Worm (Caenorhabditis elegans) whole organism, early embryonic: ENCODE data around the gene imph-1.

Experiments used
- B0310.2 ChIP-seq: sonication (generic microtip); optimal IDR thresholded peaks from 2 replicates; lab custom pipeline; 2016; ENCODE audit warnings: mild to moderate bottlenecking, missing genetic modification characterization, missing compliant biosample characterization
- F13C5.2 ChIP-seq: sonication (generic microtip); optimal IDR thresholded peaks from 2 replicates; lab custom pipeline; 2017; ENCODE audit warnings: mild to moderate bottlenecking, missing genetic modification characterization, inconsistent platforms, missing compliant biosample characterization
- aly-1 ChIP-seq: sonication (generic microtip); optimal IDR thresholded peaks from 2 replicates; lab custom pipeline; 2016; ENCODE audit warnings: missing genetic modification characterization, missing compliant biosample characterization
- ama-1 ChIP-seq: fragments of 150-350 bp; optimal IDR thresholded peaks from 2 replicates; lab custom pipeline; 2014
- ceh-13 ChIP-seq: fragments of 200-800 bp; sonication (Bioruptor generic); optimal IDR thresholded peaks from 2 replicates; lab custom pipeline; 2018; ENCODE audit warnings: mild to moderate bottlenecking, missing genetic modification characterization, missing compliant biosample characterization
- ceh-36 ChIP-seq: sonication (generic microtip); optimal IDR thresholded peaks from 2 replicates; lab custom pipeline; 2016; ENCODE audit warnings: missing genetic modification characterization, inconsistent platforms, missing compliant biosample characterization
- ets-7 ChIP-seq: sonication (generic microtip); optimal IDR thresholded peaks from 2 replicates; lab custom pipeline; 2016; ENCODE audit warnings: missing genotype, missing genetic modification characterization, missing compliant biosample characterization
- flt-1 ChIP-seq: fragments of 200-800 bp; sonication (Bioruptor generic); IDR thresholded peaks from 2 replicates; pipeline ENCODE4 v1.3.6; 2022; ENCODE audit warnings: missing genetic modification characterization, missing compliant biosample characterization
- hmbx-1 ChIP-seq: sonication (generic microtip); optimal IDR thresholded peaks from 2 replicates; lab custom pipeline; 2016; ENCODE audit warnings: mild to moderate bottlenecking, missing genetic modification characterization, missing compliant biosample characterization
- hmg-4 ChIP-seq: fragments of 200-800 bp; sonication (Bioruptor generic); optimal IDR thresholded peaks from 2 replicates; lab custom pipeline; 2018; ENCODE audit warnings: mild to moderate bottlenecking, missing genetic modification characterization, missing compliant biosample characterization
- hnd-1 ChIP-seq: sonication (generic microtip); optimal IDR thresholded peaks from 2 replicates; lab custom pipeline; 2016; ENCODE audit warnings: missing genetic modification characterization, missing compliant biosample characterization
- pes-1 ChIP-seq: fragments of 200-800 bp; sonication (Bioruptor generic); IDR thresholded peaks from 2 replicates; pipeline ENCODE4 v1.3.6; 2022; ENCODE audit warnings: missing genetic modification reagents, missing genetic modification characterization, missing compliant biosample characterization
- scrt-1 ChIP-seq: fragments of 200-800 bp; sonication (Bioruptor generic); IDR thresholded peaks from 2 replicates; pipeline ENCODE4 v1.3.6; 2022; ENCODE audit warnings: missing genetic modification characterization, missing compliant biosample characterization
- sea-1 ChIP-seq: fragments of 200-800 bp; sonication (Bioruptor generic); conservative IDR thresholded peaks from 2 replicates; pipeline ENCODE4 v1.3.6; 2022; ENCODE audit warnings: missing genetic modification characterization, missing compliant biosample characterization
- tbx-11 ChIP-seq: fragments of 200-800 bp; sonication (Bioruptor generic); IDR thresholded peaks from 2 replicates; pipeline ENCODE4 v1.3.6; 2022; ENCODE audit warnings: missing genetic modification characterization, missing compliant biosample characterization
- tbx-37 ChIP-seq: fragments of 200-800 bp; sonication (Bioruptor generic); conservative IDR thresholded peaks from 2 replicates; pipeline ENCODE4 v1.3.6; 2022; ENCODE audit warnings: missing genetic modification reagents, missing genetic modification characterization, missing compliant biosample characterization
- tra-4 ChIP-seq: sonication (generic microtip); optimal IDR thresholded peaks from 2 replicates; lab custom pipeline; 2017; ENCODE audit warnings: missing genetic modification characterization, missing compliant biosample characterization

The imph-1 gene

DNA sequence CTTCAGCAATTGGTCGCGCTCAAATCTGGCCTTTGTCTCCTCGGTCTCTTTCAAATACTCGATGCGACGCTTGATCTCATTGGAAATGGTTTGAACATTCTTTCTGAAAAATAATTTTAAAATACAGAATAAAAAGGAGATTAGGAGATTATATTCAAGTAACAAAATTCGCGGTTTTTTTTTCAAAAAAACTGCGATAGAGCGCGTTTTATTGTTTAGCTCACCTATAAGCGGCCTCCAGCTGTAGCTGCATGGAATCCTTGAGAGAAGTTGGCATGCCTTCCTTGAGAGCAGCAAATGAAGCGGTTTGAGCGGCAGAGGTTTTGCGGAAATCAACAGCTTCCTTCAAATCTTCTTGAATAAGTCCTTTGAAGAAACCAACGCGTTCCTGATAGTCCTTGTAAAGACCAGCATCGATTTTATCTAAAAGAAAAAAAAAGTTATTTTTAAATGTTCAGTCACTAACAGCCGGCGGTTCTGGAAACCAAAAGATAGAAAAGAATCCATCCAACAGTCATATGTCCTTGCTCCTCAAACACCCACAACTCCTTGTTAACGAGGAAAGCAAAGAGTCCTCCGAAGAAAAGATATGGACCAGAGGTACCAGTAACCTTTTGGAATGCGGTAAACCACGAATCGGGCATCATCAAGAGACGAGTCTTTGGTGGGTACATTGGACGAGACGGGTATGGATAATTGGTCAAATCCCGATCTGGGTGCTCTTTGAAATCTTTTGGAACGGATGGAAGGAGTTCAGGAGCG, 41.5 kb downstream of the imph-1 start:
- TF ChIP-seq sea-1 (GFP tag; lab: Robert Waterston, UW) (no peak), flt-1 (GFP tag; lab: Robert Waterston, UW) (no peak), F13C5.2 (tag; lab: Kevin White, UChicago) (no peak), tra-4 (no peak), tbx-37 (GFP tag; lab: Robert Waterston, UW) (no peak), B0310.2 (tag; lab: Kevin White, UChicago) (no peak), pes-1 (GFP tag; lab: Robert Waterston, UW) (no peak), aly-1 (tag; lab: Kevin White, UChicago) (no peak), ama-1 (lab: Kevin White, UChicago) (no peak), tbx-11 (no peak), scrt-1 (GFP tag; lab: Robert Waterston, UW) (no peak), hmg-4 (GFP tag; lab: Kevin White, UChicago) (no peak), ceh-13 (GFP tag; lab: Kevin White, UChicago) (no peak), hnd-1 (tag; lab: Kevin White, UChicago) (no peak)

DNA sequence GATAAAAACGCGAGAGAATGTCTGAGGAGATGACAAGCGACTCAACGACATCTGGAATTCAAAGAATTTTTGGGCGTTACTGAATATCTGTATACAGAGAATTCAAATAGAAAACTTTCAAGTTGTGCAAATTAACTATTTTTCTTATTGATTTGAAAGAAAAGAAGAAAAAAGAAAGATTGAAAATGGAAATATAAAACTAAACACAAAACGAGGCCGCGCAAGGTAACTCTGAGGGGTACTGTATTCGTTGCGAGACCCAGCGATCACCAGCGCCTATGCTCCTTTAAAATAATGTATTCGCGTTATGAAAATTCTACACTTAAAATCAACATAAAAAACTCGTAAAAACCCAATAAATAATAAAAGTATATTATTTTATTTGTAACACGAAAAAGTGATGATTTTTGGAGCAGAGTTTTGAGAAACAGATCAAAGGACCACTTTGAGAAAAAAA, 42.4 kb downstream of the imph-1 start, which contains the start of gene asb-1:
Gene asb-1 (minus strand): TSS at position 51 of the 457 bp plus-strand sequence.
- TF ChIP-seq ama-1 (lab: Kevin White, UChicago) = no peak
- no peak for TF ChIP-seq hmg-4 (GFP tag; lab: Kevin White, UChicago)
- no peak for TF ChIP-seq tra-4
- no peak for TF ChIP-seq B0310.2 (tag; lab: Kevin White, UChicago)
- no peak for TF ChIP-seq aly-1 (tag; lab: Kevin White, UChicago)
- no peak for TF ChIP-seq ets-7 (tag; lab: Kevin White, UChicago)
- TF ChIP-seq tbx-11 = no peak
- no peak for TF ChIP-seq ceh-13 (GFP tag; lab: Kevin White, UChicago)
- no peak for TF ChIP-seq tbx-37 (GFP tag; lab: Robert Waterston, UW)
- TF ChIP-seq F13C5.2 (tag; lab: Kevin White, UChicago) = no peak
- no peak for TF ChIP-seq ceh-36 (tag; lab: Kevin White, UChicago)
- TF ChIP-seq scrt-1 (GFP tag; lab: Robert Waterston, UW) = no peak
- TF ChIP-seq hmbx-1 (tag; lab: Kevin White, UChicago) = no peak
- no peak for TF ChIP-seq sea-1 (GFP tag; lab: Robert Waterston, UW)
- TF ChIP-seq hnd-1 (tag; lab: Kevin White, UChicago) = no peak
- no peak for TF ChIP-seq flt-1 (GFP tag; lab: Robert Waterston, UW)

DNA sequence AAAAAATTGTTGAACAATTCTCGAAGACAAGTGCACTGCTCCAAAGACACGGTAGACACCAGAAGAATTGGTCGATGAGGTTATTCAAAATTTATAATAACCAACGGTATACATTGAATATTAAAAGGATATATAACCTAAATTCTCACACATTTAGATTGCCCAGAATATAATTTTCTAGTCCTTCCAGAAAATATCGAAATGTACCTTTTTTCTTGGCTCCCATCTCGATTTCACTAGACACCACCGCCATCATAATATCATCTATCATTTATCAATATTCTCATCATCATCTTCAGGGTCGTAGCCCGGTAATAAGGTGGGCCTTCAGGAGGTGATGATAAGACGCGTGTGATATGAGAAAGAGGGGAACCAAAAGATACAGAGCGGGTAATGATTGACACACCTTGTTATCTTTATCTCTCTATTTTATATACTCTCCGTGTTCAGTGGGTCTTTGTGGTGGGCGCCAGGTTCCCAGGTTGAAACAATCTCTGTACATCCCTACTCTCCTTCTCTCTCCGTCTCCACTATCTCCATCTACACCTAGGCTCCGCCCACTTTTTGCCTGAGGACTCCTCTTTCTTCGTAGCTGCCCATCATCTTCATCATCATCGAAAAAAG, 46.8 kb downstream of the imph-1 start, which contains the start of gene mab-21:
Gene mab-21 (plus strand): TSS at position 615 of the 624 bp plus-strand sequence.
- TF ChIP-seq ets-7 (tag; lab: Kevin White, UChicago) (no peak), scrt-1 (GFP tag; lab: Robert Waterston, UW) (no peak), hmg-4 (GFP tag; lab: Kevin White, UChicago) (no peak), sea-1 (GFP tag; lab: Robert Waterston, UW) (no peak), hmbx-1 (tag; lab: Kevin White, UChicago) (no peak), ama-1 (lab: Kevin White, UChicago) (no peak), tbx-11 (no peak), pes-1 (GFP tag; lab: Robert Waterston, UW) (no peak), tbx-37 (GFP tag; lab: Robert Waterston, UW) (no peak), ceh-36 (tag; lab: Kevin White, UChicago) (no peak), aly-1 (tag; lab: Kevin White, UChicago) (no peak), B0310.2 (tag; lab: Kevin White, UChicago) (no peak), F13C5.2 (tag; lab: Kevin White, UChicago) (no peak), hnd-1 (tag; lab: Kevin White, UChicago) (no peak)

DNA sequence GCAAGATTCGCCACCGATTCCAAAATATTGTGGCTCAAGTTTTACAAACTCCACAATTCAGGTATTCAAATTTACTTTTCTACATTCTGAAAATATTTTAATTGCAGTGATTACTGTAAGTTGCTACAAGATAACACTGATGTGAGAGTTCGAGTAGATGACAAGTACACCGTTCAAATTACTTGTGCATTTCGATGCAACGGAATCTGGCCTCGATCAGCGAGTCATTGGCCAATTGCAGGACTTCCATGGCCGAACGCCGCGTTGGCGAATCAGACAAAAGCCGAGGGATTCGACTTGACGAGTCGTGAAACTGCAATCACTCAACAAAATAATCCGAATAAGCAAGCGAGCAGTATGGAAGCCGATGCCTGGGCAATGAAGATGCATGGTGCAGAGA, 47.9 kb downstream of the imph-1 start:
- TF ChIP-seq hmg-4 (GFP tag; lab: Kevin White, UChicago) (no peak), hnd-1 (tag; lab: Kevin White, UChicago) (no peak), flt-1 (GFP tag; lab: Robert Waterston, UW) (no peak), F13C5.2 (tag; lab: Kevin White, UChicago) (no peak), sea-1 (GFP tag; lab: Robert Waterston, UW) (no peak), ets-7 (tag; lab: Kevin White, UChicago) (no peak), aly-1 (tag; lab: Kevin White, UChicago) (no peak), scrt-1 (GFP tag; lab: Robert Waterston, UW) (no peak), ceh-36 (tag; lab: Kevin White, UChicago) (no peak), tbx-11 (no peak), pes-1 (GFP tag; lab: Robert Waterston, UW) (no peak), B0310.2 (tag; lab: Kevin White, UChicago) (no peak)

DNA sequence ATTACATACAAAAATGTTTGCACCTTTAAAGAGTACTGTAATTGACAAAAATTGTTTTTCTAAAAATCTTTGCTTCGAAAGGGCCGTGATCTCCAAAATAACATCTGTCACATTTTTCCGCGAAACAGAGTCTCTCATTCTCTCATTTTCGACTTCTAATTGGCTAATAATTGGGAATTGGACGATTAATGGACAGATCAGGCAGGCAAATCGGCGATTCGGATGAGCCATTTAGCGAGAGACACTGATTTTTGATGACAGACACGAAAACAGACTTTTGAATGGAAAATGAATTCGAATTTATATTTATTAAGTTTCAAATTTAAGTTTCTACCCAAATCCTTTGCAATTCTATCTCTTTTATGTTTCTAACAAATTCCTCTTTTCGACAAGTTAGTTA, 50.4 kb downstream of the imph-1 start:
- TF ChIP-seq ets-7 (tag; lab: Kevin White, UChicago) (no peak), hmg-4 (GFP tag; lab: Kevin White, UChicago) (no peak), tbx-11 (no peak), B0310.2 (tag; lab: Kevin White, UChicago) (no peak), sea-1 (GFP tag; lab: Robert Waterston, UW) (no peak), scrt-1 (GFP tag; lab: Robert Waterston, UW) (no peak), flt-1 (GFP tag; lab: Robert Waterston, UW) (no peak), pes-1 (GFP tag; lab: Robert Waterston, UW) (no peak), ama-1 (lab: Kevin White, UChicago) (no peak), aly-1 (tag; lab: Kevin White, UChicago) (no peak), ceh-13 (GFP tag; lab: Kevin White, UChicago) (no peak), ceh-36 (tag; lab: Kevin White, UChicago) (no peak), F13C5.2 (tag; lab: Kevin White, UChicago) (no peak), tbx-37 (GFP tag; lab: Robert Waterston, UW) (no peak), tra-4 (no peak), hmbx-1 (tag; lab: Kevin White, UChicago) (no peak)
